Fruit fly (Drosophila melanogaster) whole organism, embryonic: ENCODE results near the gene CG12289.

Experiments used
- C15 ChIP-seq: fragments of 200-800 bp; sonication (Bioruptor generic); IDR thresholded peaks from 3 replicates; pipeline ENCODE4 v1.3.6; 2022; ENCODE audit warnings: missing biosample characterization, missing genetic modification characterization
- CG10209 ChIP-seq: fragments of 200-800 bp; sonication (Bioruptor generic); optimal IDR thresholded peaks from 3 replicates; lab custom pipeline; 2017; ENCODE audit warnings: missing biosample characterization, mild to moderate bottlenecking, missing genetic modification characterization, missing genetic modification reagents
- CG10274 ChIP-seq: fragments of 200-800 bp; sonication (Bioruptor generic); optimal IDR thresholded peaks from 3 replicates; lab custom pipeline; 2017; ENCODE audit warnings: missing biosample characterization, mild to moderate bottlenecking, missing genetic modification characterization
- CG10654 ChIP-seq: fragments of 200-800 bp; sonication (Bioruptor generic); optimal IDR thresholded peaks from 2 replicates; lab custom pipeline; 2016; ENCODE audit warnings: missing biosample characterization, missing genetic modification characterization
- CG11696 ChIP-seq: fragments of 200-800 bp; sonication (Bioruptor generic); IDR thresholded peaks from 2 replicates; pipeline ENCODE4 v1.3.6; 2022; ENCODE audit warnings: missing biosample characterization, missing genetic modification characterization
- CG12104 ChIP-seq: fragments of 200-800 bp; sonication (Bioruptor generic); optimal IDR thresholded peaks from 3 replicates; lab custom pipeline; 2016; ENCODE audit warnings: missing biosample characterization, missing genetic modification characterization
- CG1529 ChIP-seq: fragments of 200-800 bp; sonication (Bioruptor generic); optimal IDR thresholded peaks from 3 replicates; lab custom pipeline; 2018; ENCODE audit warnings: missing biosample characterization, missing genetic modification characterization
- CG15601 ChIP-seq: fragments of 200-800 bp; sonication (Bioruptor generic); optimal IDR thresholded peaks from 3 replicates; lab custom pipeline; 2019; ENCODE audit warnings: missing biosample characterization, mild to moderate bottlenecking, missing genetic modification characterization, moderate library complexity
- CG16779 ChIP-seq: fragments of 200-800 bp; sonication (Bioruptor generic); IDR thresholded peaks from 2 replicates; pipeline ENCODE4 v1.3.6; 2022; ENCODE audit warnings: missing biosample characterization, missing genetic modification characterization
- CG17361 ChIP-seq: fragments of 200-800 bp; sonication (Bioruptor generic); IDR thresholded peaks from 3 replicates; pipeline ENCODE4 v1.3.6; 2022; ENCODE audit warnings: missing biosample characterization, missing genetic modification characterization
- CG17385 ChIP-seq: fragments of 200-800 bp; sonication (Bioruptor generic); optimal IDR thresholded peaks from 3 replicates; lab custom pipeline; 2018; ENCODE audit warnings: missing biosample characterization, mild to moderate bottlenecking, missing genetic modification characterization
- CG33557 ChIP-seq: fragments of 200-800 bp; sonication (Bioruptor generic); optimal IDR thresholded peaks from 2 replicates; lab custom pipeline; 2019; ENCODE audit warnings: missing biosample characterization, mild to moderate bottlenecking, missing genetic modification characterization, moderate library complexity
- CG34224 ChIP-seq: fragments of 200-800 bp; sonication (Bioruptor generic); IDR thresholded peaks from 3 replicates; pipeline ENCODE4 v1.3.6; 2022; ENCODE audit warnings: missing biosample characterization, missing genetic modification characterization; ENCODE audit not compliant: partially characterized antibody
- CG3838 ChIP-seq: fragments of 200-800 bp; sonication (Bioruptor generic); optimal IDR thresholded peaks from 3 replicates; lab custom pipeline; 2016; ENCODE audit warnings: missing biosample characterization, missing genetic modification characterization
- CG43689 ChIP-seq: fragments of 200-800 bp; sonication (Bioruptor generic); IDR thresholded peaks from 2 replicates; pipeline ENCODE4 v1.3.6; 2022; ENCODE audit warnings: missing biosample characterization, missing genetic modification characterization
- CG5953 ChIP-seq: fragments of 200-800 bp; sonication (Bioruptor generic); IDR thresholded peaks from 2 replicates; pipeline ENCODE4 v1.3.6; 2022; ENCODE audit warnings: missing biosample characterization, missing genetic modification characterization
- CG8478 ChIP-seq: fragments of >200 bp; optimal IDR thresholded peaks from 2 replicates; lab custom pipeline; 2018
- CG9437 ChIP-seq: fragments of 200-800 bp; sonication (Bioruptor generic); optimal IDR thresholded peaks from 2 replicates; lab custom pipeline; 2018; ENCODE audit warnings: missing biosample characterization, mild to moderate bottlenecking, missing genetic modification characterization
- CHES-1-like ChIP-seq: fragments of 200-800 bp; sonication (Bioruptor generic); optimal IDR thresholded peaks from 2 replicates; lab custom pipeline; 2016; ENCODE audit warnings: missing biosample characterization, missing genetic modification characterization
- Camta ChIP-seq: fragments of 200-800 bp; sonication (Bioruptor generic); optimal IDR thresholded peaks from 2 replicates; lab custom pipeline; 2016; ENCODE audit warnings: missing biosample characterization, missing genetic modification characterization
- CkIIα-i1 ChIP-seq: fragments of 200-800 bp; sonication (Bioruptor generic); IDR thresholded peaks from 2 replicates; pipeline ENCODE4 v1.3.6; 2022; ENCODE audit warnings: missing biosample characterization, missing genetic modification characterization
- Dref ChIP-seq: fragments of 200-800 bp; sonication (Bioruptor generic); IDR thresholded peaks from 2 replicates; pipeline ENCODE4 v1.3.6; 2022; ENCODE audit warnings: missing biosample characterization, missing genetic modification characterization
- Eip74EF ChIP-seq, 2 experiments: fragments of 200-800 bp in 1 of 2; fragments of >200 bp in 1 of 2; sonication (Bioruptor generic) in 1 of 2; optimal IDR thresholded peaks; 2 replicates each; lab custom pipeline; 2017 to 2019; ENCODE audit warnings: missing biosample characterization in 2 of 2, missing genetic modification characterization in 2 of 2, mild to moderate bottlenecking in 1 of 2, moderate library complexity in 1 of 2
- Gsc ChIP-seq: fragments of 200-800 bp; sonication (Bioruptor generic); IDR thresholded peaks from 2 replicates; pipeline ENCODE4 v1.3.6; 2022; ENCODE audit warnings: missing biosample characterization, missing genetic modification characterization
- HmgZ ChIP-seq: fragments of 200-800 bp; sonication (Bioruptor generic); optimal IDR thresholded peaks from 2 replicates; lab custom pipeline; 2018; ENCODE audit warnings: missing biosample characterization, mild to moderate bottlenecking, missing genetic modification characterization
- Hmx ChIP-seq: fragments of 200-800 bp; sonication (Bioruptor generic); optimal IDR thresholded peaks from 2 replicates; lab custom pipeline; 2016; ENCODE audit warnings: missing biosample characterization, missing genetic modification characterization
- Mes4 ChIP-seq: fragments of 200-800 bp; sonication (Bioruptor generic); optimal IDR thresholded peaks from 2 replicates; lab custom pipeline; 2016; ENCODE audit warnings: missing biosample characterization, missing genetic modification characterization
- Nf-YB ChIP-seq: fragments of 200-800 bp; sonication (Bioruptor generic); optimal IDR thresholded peaks from 3 replicates; lab custom pipeline; 2019; ENCODE audit warnings: missing biosample characterization, mild to moderate bottlenecking, missing genetic modification characterization, moderate library complexity
- Tbp ChIP-seq: fragments of >200 bp; optimal IDR thresholded peaks from 2 replicates; lab custom pipeline; 2018; ENCODE audit warnings: missing biosample characterization, missing genetic modification characterization
- bbx ChIP-seq: fragments of 200-800 bp; sonication (Bioruptor generic); IDR thresholded peaks from 2 replicates; pipeline ENCODE4 v1.3.6; 2022; ENCODE audit warnings: missing biosample characterization, missing genetic modification characterization; ENCODE audit not compliant: partially characterized antibody
- cas ChIP-seq: fragments of 200-800 bp; sonication (Bioruptor generic); IDR thresholded peaks from 2 replicates; pipeline ENCODE4 v1.3.6; 2022; ENCODE audit warnings: missing biosample characterization, missing genetic modification characterization
- chif ChIP-seq, 2 experiments: fragments of 200-800 bp; sonication (Bioruptor generic); optimal IDR thresholded peaks; 3 replicates each; lab custom pipeline; 2016; ENCODE audit warnings: missing biosample characterization in 2 of 2, missing genetic modification characterization in 2 of 2
- crp ChIP-seq, 2 experiments: fragments of 200-800 bp; sonication (Bioruptor generic); optimal IDR thresholded peaks; 2 replicates in 1 of 2; 3 replicates in 1 of 2; lab custom pipeline; 2017; ENCODE audit warnings: missing biosample characterization in 2 of 2, missing genetic modification characterization in 2 of 2, mild to moderate bottlenecking in 1 of 2, moderate library complexity in 1 of 2
- dmrt99B ChIP-seq: fragments of 200-800 bp; sonication (Bioruptor generic); optimal IDR thresholded peaks from 2 replicates; lab custom pipeline; 2018; ENCODE audit warnings: missing biosample characterization, mild to moderate bottlenecking, missing genetic modification characterization, moderate library complexity
- dysf ChIP-seq: fragments of 200-800 bp; sonication (Bioruptor generic); IDR thresholded peaks from 3 replicates; pipeline ENCODE4 v1.3.6; 2022; ENCODE audit warnings: missing biosample characterization, missing genetic modification characterization
- emc ChIP-seq: fragments of 200-800 bp; sonication (Bioruptor generic); optimal IDR thresholded peaks from 2 replicates; lab custom pipeline; 2016; ENCODE audit warnings: missing biosample characterization, missing genetic modification characterization
- fd64A ChIP-seq: fragments of 200-800 bp; sonication (Bioruptor generic); optimal IDR thresholded peaks from 3 replicates; lab custom pipeline; 2018; ENCODE audit warnings: missing biosample characterization, mild to moderate bottlenecking, missing genetic modification characterization
- gt ChIP-seq: fragments of 200-800 bp; sonication (Bioruptor generic); IDR thresholded peaks from 2 replicates; pipeline ENCODE4 v1.3.6; 2022; ENCODE audit warnings: missing biosample characterization, missing genetic modification characterization
- ind ChIP-seq: fragments of 200-800 bp; sonication (Bioruptor generic); optimal IDR thresholded peaks from 3 replicates; lab custom pipeline; 2016; ENCODE audit warnings: missing biosample characterization, missing genetic modification characterization
- knrl ChIP-seq: fragments of 200-800 bp; sonication (Bioruptor generic); IDR thresholded peaks from 3 replicates; pipeline ENCODE4 v1.3.6; 2022; ENCODE audit warnings: missing biosample characterization, missing genetic modification characterization; ENCODE audit not compliant: partially characterized antibody
- maf-S ChIP-seq: fragments of 200-800 bp; sonication (Bioruptor generic); optimal IDR thresholded peaks from 2 replicates; lab custom pipeline; 2016; ENCODE audit warnings: missing biosample characterization, missing genetic modification characterization
- onecut ChIP-seq: fragments of 200-800 bp; sonication (Bioruptor generic); IDR thresholded peaks from 2 replicates; pipeline ENCODE4 v1.3.6; 2022; ENCODE audit warnings: missing biosample characterization, missing genetic modification characterization
- p53 ChIP-seq: fragments of 200-800 bp; sonication (Bioruptor generic); optimal IDR thresholded peaks from 2 replicates; lab custom pipeline; 2016; ENCODE audit warnings: missing biosample characterization, missing genetic modification characterization
- pnt ChIP-seq: fragments of 200-800 bp; sonication (Bioruptor generic); optimal IDR thresholded peaks from 3 replicates; lab custom pipeline; 2016; ENCODE audit warnings: missing biosample characterization, missing genetic modification characterization
- row ChIP-seq: fragments of 200-800 bp; sonication (Bioruptor generic); IDR thresholded peaks from 3 replicates; pipeline ENCODE4 v1.3.6; 2022; ENCODE audit warnings: missing biosample characterization, missing genetic modification characterization
- sima ChIP-seq: fragments of 200-800 bp; sonication (Bioruptor generic); optimal IDR thresholded peaks from 2 replicates; lab custom pipeline; 2016; ENCODE audit warnings: missing biosample characterization, missing genetic modification characterization
- sisA ChIP-seq: fragments of 200-800 bp; sonication (Bioruptor generic); IDR thresholded peaks from 2 replicates; pipeline ENCODE4 v1.3.6; 2022; ENCODE audit warnings: missing biosample characterization, missing genetic modification characterization
- sqz ChIP-seq: fragments of 200-800 bp; sonication (Bioruptor generic); optimal IDR thresholded peaks from 3 replicates; lab custom pipeline; 2018; ENCODE audit warnings: missing biosample characterization, mild to moderate bottlenecking, missing genetic modification characterization
- stc ChIP-seq: fragments of 200-800 bp; sonication (Bioruptor generic); IDR thresholded peaks from 2 replicates; pipeline ENCODE4 v1.3.6; 2022; ENCODE audit warnings: missing biosample characterization, missing genetic modification characterization
- ttk ChIP-seq: fragments of 200-800 bp; sonication (Bioruptor generic); IDR thresholded peaks from 2 replicates; pipeline ENCODE4 v2.1.2; 2022; ENCODE audit warnings: missing biosample characterization, missing genetic modification characterization
- vnd ChIP-seq: fragments of 200-800 bp; sonication (Bioruptor generic); IDR thresholded peaks from 3 replicates; pipeline ENCODE4 v1.3.6; 2022; ENCODE audit warnings: missing biosample characterization, missing genetic modification characterization; ENCODE audit not compliant: partially characterized antibody
- vvl ChIP-seq: fragments of 200-800 bp; sonication (Bioruptor generic); IDR thresholded peaks from 2 replicates; pipeline ENCODE4 v1.3.6; 2022; ENCODE audit warnings: missing biosample characterization, missing genetic modification characterization
- z ChIP-seq: fragments of 200-800 bp; sonication (Bioruptor generic); IDR thresholded peaks from 3 replicates; pipeline ENCODE4 v1.3.6; 2022; ENCODE audit warnings: missing biosample characterization, missing genetic modification characterization

The CG12289 gene

dm6 chr3L:11450535-11450934, 7.7 kb downstream of the CG12289 start (continued):
- peak; percentile 58 for TF ChIP-seq dmrt99B
- TF ChIP-seq Gsc, result no peak
- TF ChIP-seq Tbp (GFP tag; lab: Kevin White, UChicago), result no peak
- no peak for TF ChIP-seq gt
- 0 out of 2 replicates have a peak, but pooled peaks have one; percentile 17 for TF ChIP-seq sisA (GFP tag; lab: Robert Waterston, UW)
- TF ChIP-seq CkIIα-i1 (GFP tag; lab: Robert Waterston, UW), result no peak
- TF ChIP-seq CG10654 (GFP tag; lab: Kevin White, UChicago), result no peak
- TF ChIP-seq p53 (GFP tag; lab: Kevin White, UChicago), result no peak
- TF ChIP-seq crp (GFP tag; optimal IDR thresholded peaks at IDR 0.05; lab: Kevin White, UChicago), result no peak
- peak; percentile 49 for TF ChIP-seq row (GFP tag; lab: Robert Waterston, UW)
- TF ChIP-seq CG1529 (GFP tag; lab: Kevin White, UChicago), result no peak
- TF ChIP-seq CG10209 (GFP tag; lab: Kevin White, UChicago), result peak; percentile 36
- no peak for TF ChIP-seq pnt
- TF ChIP-seq CG9437 (GFP tag; lab: Kevin White, UChicago), result peak; percentile 24
- TF ChIP-seq ttk (GFP tag; lab: Robert Waterston, UW), result no peak
- no peak for TF ChIP-seq sqz (GFP tag; lab: Kevin White, UChicago)
- TF ChIP-seq CG3838 (GFP tag; lab: Kevin White, UChicago), result no peak
- TF ChIP-seq dysf (GFP tag; lab: Robert Waterston, UW), result no peak
- TF ChIP-seq CG11696 (GFP tag; lab: Robert Waterston, UW), result no peak
- no peak for TF ChIP-seq bbx (GFP tag; lab: Robert Waterston, UW)
- no peak for TF ChIP-seq z (GFP tag; lab: Robert Waterston, UW)
- TF ChIP-seq CG17361 (GFP tag; lab: Robert Waterston, UW), result peak; percentile 50; the same call in 1 of the 3 replicates
- TF ChIP-seq C15 (GFP tag; lab: Robert Waterston, UW), result no peak
- TF ChIP-seq CG33557 (GFP tag; lab: Kevin White, UChicago), result no peak
- TF ChIP-seq CHES-1-like (GFP tag; lab: Kevin White, UChicago), result no peak
- TF ChIP-seq cas (GFP tag; lab: Robert Waterston, UW), result no peak
- TF ChIP-seq Dref, result no peak
- TF ChIP-seq fd64A, result no peak
- no peak for TF ChIP-seq HmgZ (tag; lab: Kevin White, UChicago)
- TF ChIP-seq CG12104, result no peak
- TF ChIP-seq ind (GFP tag; lab: Kevin White, UChicago), result no peak
- TF ChIP-seq sima (GFP tag; lab: Kevin White, UChicago), result no peak
- TF ChIP-seq CG17385 (GFP tag; lab: Kevin White, UChicago), result no peak
- no peak for TF ChIP-seq vnd (GFP tag; lab: Robert Waterston, UW)
- no peak for TF ChIP-seq knrl (GFP tag; lab: Robert Waterston, UW)
- no peak for TF ChIP-seq emc (GFP tag; lab: Kevin White, UChicago)
- no peak for TF ChIP-seq maf-S (GFP tag; lab: Kevin White, UChicago)
- peak; percentile 58; the same call in 1 of the 2 replicates for TF ChIP-seq vvl (GFP tag; lab: Robert Waterston, UW)
- TF ChIP-seq onecut (GFP tag; lab: Robert Waterston, UW), result peak; percentile 20; the same call in 1 of the 2 replicates
- TF ChIP-seq CG5953 (GFP tag; lab: Robert Waterston, UW), result no peak
- TF ChIP-seq Nf-YB, result peak; percentile 22
- no peak for TF ChIP-seq CG16779 (GFP tag; lab: Robert Waterston, UW)
- no peak for TF ChIP-seq CG43689
- no peak for TF ChIP-seq Hmx (GFP tag; lab: Kevin White, UChicago)
- no peak for TF ChIP-seq Eip74EF (GFP tag; optimal IDR thresholded peaks at IDR 0.05; lab: Kevin White, UChicago)
- no peak for TF ChIP-seq Camta (GFP tag; lab: Kevin White, UChicago)
- no peak for TF ChIP-seq CG10274 (GFP tag; lab: Kevin White, UChicago)
- TF ChIP-seq CG8478 (lab: Kevin White, UChicago), result no peak
- peak; percentile 3 for TF ChIP-seq CG15601 (tag; lab: Kevin White, UChicago)
- peak; percentile 32; the same call in 1 of the 2 replicates for TF ChIP-seq stc (GFP tag; lab: Robert Waterston, UW)
- TF ChIP-seq chif (GFP tag; optimal IDR thresholded peaks at IDR 0.05; lab: Kevin White, UChicago), result no peak
- no peak for TF ChIP-seq CG34224
- no peak for TF ChIP-seq Mes4 (GFP tag; lab: Kevin White, UChicago)
